Fruit fly (Drosophila melanogaster): ENCODE measurements around the gene Hsp67Bc.

dm6 chr3L:9372278-9372975, at the start of gene Hsp67Bc, which contains the start of the genes CG4456 and Hsp22:
- TF ChIP-seq CTCF (optimal IDR thresholded peaks at IDR 0.05) (no peak), CG8478 (optimal IDR thresholded peaks at IDR 0.05) (no peak)

All from S2 (cell line).